Worm (Caenorhabditis elegans) whole organism, mixed stage, embryonic: ENCODE results near the gene cutl-23.

Experiments used
- blmp-1 ChIP-seq: fragments of 150-350 bp; optimal IDR thresholded peaks from 2 replicates; lab custom pipeline; 2014; ENCODE audit warnings: missing biosample characterization, missing genetic modification characterization
- unc-62 ChIP-seq: fragments of 150-350 bp; optimal IDR thresholded peaks from 2 replicates; lab custom pipeline; 2014; ENCODE audit warnings: missing biosample characterization, missing genetic modification reagents, missing genetic modification characterization

DNA sequence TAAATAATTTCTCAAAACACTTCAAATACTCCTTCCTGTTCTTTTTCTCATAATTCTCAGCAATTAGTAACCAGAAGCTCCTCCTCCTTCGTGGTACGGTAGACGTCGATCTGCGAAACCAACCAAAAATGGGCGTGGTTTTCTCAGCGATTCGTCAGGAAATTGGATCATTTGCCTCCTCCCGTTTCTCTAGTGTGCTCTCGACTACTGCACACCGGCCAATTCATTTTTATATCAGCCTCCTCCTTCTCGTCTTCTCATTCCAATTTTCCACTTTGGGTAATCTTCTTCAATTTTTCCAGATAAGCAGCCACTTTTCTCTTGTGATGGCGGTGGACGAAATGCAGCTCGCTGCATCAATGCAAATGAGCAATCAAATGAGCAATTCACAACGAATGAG is 28.8 kb downstream of the cutl-23 start, which contains the start of gene ceh-10:
- TF ChIP-seq blmp-1 (tag; lab: Kevin White, UChicago): no peak
- TF ChIP-seq unc-62 (GFP tag; lab: Kevin White, UChicago): no peak
